Worm (Caenorhabditis elegans) whole organism, L2 larva: ENCODE measurements around the gene srh-22.

Experiments used
- C34F6.9 ChIP-seq: fragments of 150-350 bp; optimal IDR thresholded peaks from 2 replicates; lab custom pipeline; 2014; ENCODE audit warnings: missing biosample characterization, missing genetic modification characterization
- Y55F3AM.14 ChIP-seq: fragments of 200-800 bp; sonication (Bioruptor generic); optimal IDR thresholded peaks from 2 replicates; lab custom pipeline; 2018; ENCODE audit warnings: mild to moderate bottlenecking, missing genetic modification characterization, missing compliant biosample characterization
- ZK546.5 ChIP-seq: sonication (generic microtip); optimal IDR thresholded peaks from 2 replicates; lab custom pipeline; 2017; ENCODE audit warnings: missing biosample characterization, missing genetic modification characterization
- alr-1 ChIP-seq: fragments of 150-350 bp; optimal IDR thresholded peaks from 2 replicates; lab custom pipeline; 2014; ENCODE audit warnings: missing biosample characterization, missing genetic modification characterization
- aly-2 ChIP-seq: fragments of 150-350 bp; optimal IDR thresholded peaks from 2 replicates; lab custom pipeline; 2014; ENCODE audit warnings: missing biosample characterization, missing genetic modification characterization
- ama-1 ChIP-seq: fragments of 150-350 bp; optimal IDR thresholded peaks from 2 replicates; lab custom pipeline; 2018; ENCODE audit warnings: inconsistent platforms
- blmp-1 ChIP-seq: sonication (generic microtip); optimal IDR thresholded peaks from 2 replicates; lab custom pipeline; 2017; ENCODE audit warnings: missing genetic modification characterization, mild to moderate bottlenecking, missing compliant biosample characterization, antibody characterized with exemption, moderate library complexity; ENCODE audit not compliant: insufficient read depth
- ceh-16 ChIP-seq: fragments of 150-350 bp; optimal IDR thresholded peaks from 2 replicates; lab custom pipeline; 2014; ENCODE audit warnings: missing biosample characterization, missing genetic modification characterization
- crh-2 ChIP-seq: sonication (generic microtip); optimal IDR thresholded peaks from 2 replicates; lab custom pipeline; 2017; ENCODE audit warnings: missing biosample characterization, missing genetic modification characterization
- dmd-4 ChIP-seq: sonication (generic microtip); optimal IDR thresholded peaks from 2 replicates; lab custom pipeline; 2017; ENCODE audit warnings: missing biosample characterization, missing genetic modification characterization
- elt-1 ChIP-seq: fragments of 150-350 bp; optimal IDR thresholded peaks from 2 replicates; lab custom pipeline; 2014; ENCODE audit warnings: missing biosample characterization, missing genetic modification characterization
- fos-1 ChIP-seq: fragments of 150-350 bp; optimal IDR thresholded peaks from 2 replicates; lab custom pipeline; 2014; ENCODE audit warnings: missing biosample characterization, missing genetic modification characterization
- gmeb-1 ChIP-seq: fragments of 150-350 bp; optimal IDR thresholded peaks from 2 replicates; lab custom pipeline; 2014; ENCODE audit warnings: missing biosample characterization, missing genetic modification characterization
- lin-11 ChIP-seq: fragments of 150-350 bp; sonication (generic microtip); optimal IDR thresholded peaks from 2 replicates; lab custom pipeline; 2014; ENCODE audit warnings: missing biosample characterization, missing genetic modification characterization, inconsistent platforms, mixed read lengths
- lin-13 ChIP-seq: fragments of 150-350 bp; optimal IDR thresholded peaks from 2 replicates; lab custom pipeline; 2014; ENCODE audit warnings: missing biosample characterization, missing genetic modification reagents, missing genetic modification characterization
- lin-39 ChIP-seq: fragments of 150-350 bp; optimal IDR thresholded peaks from 2 replicates; lab custom pipeline; 2014; ENCODE audit warnings: missing biosample characterization, missing genetic modification reagents, missing genetic modification characterization
- lsy-2 ChIP-seq, 2 experiments: fragments of 150-350 bp in 1 of 2; sonication (generic microtip) in 1 of 2; optimal IDR thresholded peaks; 2 replicates each; lab custom pipeline; 2014 to 2017; ENCODE audit warnings: missing biosample characterization in 2 of 2, missing genetic modification characterization in 2 of 2
- mbf-1 ChIP-seq: sonication (generic microtip); optimal IDR thresholded peaks from 2 replicates; lab custom pipeline; 2017; ENCODE audit warnings: missing biosample characterization, missing genetic modification characterization
- nhr-10 ChIP-seq: sonication (generic microtip); optimal IDR thresholded peaks from 2 replicates; lab custom pipeline; 2017; ENCODE audit warnings: missing biosample characterization, missing genetic modification characterization
- nhr-11 ChIP-seq: fragments of 150-350 bp; optimal IDR thresholded peaks from 2 replicates; lab custom pipeline; 2014; ENCODE audit warnings: missing biosample characterization, missing genetic modification characterization
- nhr-129 ChIP-seq: fragments of 150-350 bp; optimal IDR thresholded peaks from 2 replicates; lab custom pipeline; 2014; ENCODE audit warnings: missing biosample characterization, missing genetic modification characterization
- nhr-21 ChIP-seq: fragments of 150-350 bp; optimal IDR thresholded peaks from 2 replicates; lab custom pipeline; 2014; ENCODE audit warnings: missing biosample characterization, missing genetic modification characterization
- nhr-237 ChIP-seq: fragments of 150-350 bp; optimal IDR thresholded peaks from 2 replicates; lab custom pipeline; 2014; ENCODE audit warnings: missing biosample characterization, missing genetic modification characterization
- nhr-25 ChIP-seq: fragments of 150-350 bp; sonication (generic microtip); optimal IDR thresholded peaks from 3 replicates; lab custom pipeline; 2014; ENCODE audit warnings: missing biosample characterization, missing genetic modification characterization
- nhr-77 ChIP-seq: fragments of 150-350 bp; optimal IDR thresholded peaks from 2 replicates; lab custom pipeline; 2014; ENCODE audit warnings: missing biosample characterization, missing genetic modification characterization
- peb-1 ChIP-seq: fragments of 150-350 bp; optimal IDR thresholded peaks from 2 replicates; lab custom pipeline; 2014; ENCODE audit warnings: missing biosample characterization, missing genetic modification characterization
- skn-1 ChIP-seq: sonication (generic microtip); optimal IDR thresholded peaks from 2 replicates; lab custom pipeline; 2017; ENCODE audit warnings: missing biosample characterization, missing genetic modification characterization
- sma-3 ChIP-seq: sonication (generic microtip); optimal IDR thresholded peaks from 2 replicates; lab custom pipeline; 2016; ENCODE audit warnings: missing genetic modification reagents, missing genetic modification characterization, missing compliant biosample characterization
- sma-9 ChIP-seq, 2 experiments: fragments of 150-350 bp in 1 of 2; sonication (generic microtip) in 1 of 2; optimal IDR thresholded peaks; 2 replicates each; lab custom pipeline; 2014 to 2016; ENCODE audit warnings: missing genetic modification characterization in 2 of 2, mild to moderate bottlenecking in 1 of 2, missing biosample characterization in 1 of 2, missing compliant biosample characterization in 1 of 2, missing genetic modification reagents in 1 of 2, moderate library complexity in 1 of 2
- snpc-4 ChIP-seq: fragments of 150-350 bp; optimal IDR thresholded peaks from 2 replicates; lab custom pipeline; 2014; ENCODE audit warnings: missing biosample characterization, missing genetic modification characterization
- unc-55 ChIP-seq: fragments of 150-350 bp; sonication (generic microtip); optimal IDR thresholded peaks from 3 replicates; lab custom pipeline; 2014; ENCODE audit warnings: missing biosample characterization, missing genetic modification reagents, missing genetic modification characterization
- unc-62 ChIP-seq: fragments of 150-350 bp; optimal IDR thresholded peaks from 2 replicates; lab custom pipeline; 2014; ENCODE audit warnings: missing biosample characterization, missing genetic modification reagents, missing genetic modification characterization
- zag-1 ChIP-seq: fragments of 150-350 bp; optimal IDR thresholded peaks from 2 replicates; lab custom pipeline; 2014; ENCODE audit warnings: missing biosample characterization, missing genetic modification characterization
- ztf-1 ChIP-seq: fragments of 200-800 bp; sonication (Bioruptor generic); conservative IDR thresholded peaks from 2 replicates; pipeline ENCODE4 v1.3.6; 2022; ENCODE audit warnings: missing genetic modification characterization, missing compliant biosample characterization
- ztf-11 ChIP-seq: sonication (generic microtip); optimal IDR thresholded peaks from 2 replicates; lab custom pipeline; 2017; ENCODE audit warnings: missing biosample characterization, missing genetic modification characterization
- ztf-4 ChIP-seq: fragments of 150-350 bp; optimal IDR thresholded peaks from 2 replicates; lab custom pipeline; 2014; ENCODE audit warnings: missing biosample characterization, missing genetic modification characterization

The srh-22 gene

ce11 chrV:4908591-4908990, 13.5 kb upstream of the srh-22 start, which contains the start of gene ugt-13:
Gene ugt-13, plus strand, starts transcription at chrV:4908884.
- no peak for TF ChIP-seq unc-62 (GFP tag; lab: Kevin White, UChicago)
- TF ChIP-seq Y55F3AM.14 (GFP tag; lab: Kevin White, UChicago) = no peak
- no peak for TF ChIP-seq nhr-77 (tag; lab: Kevin White, UChicago)
- TF ChIP-seq snpc-4 = no peak
- TF ChIP-seq nhr-21 = peak; percentile 56
- peak; percentile 81 for TF ChIP-seq sma-9 (GFP tag; optimal IDR thresholded peaks at IDR 0.05; lab: Kevin White, UChicago)
- TF ChIP-seq sma-9 (tag; optimal IDR thresholded peaks at IDR 0.05; lab: Kevin White, UChicago) = no peak
- TF ChIP-seq fos-1 (tag; lab: Kevin White, UChicago) = peak; percentile 1
- peak; percentile 91 for TF ChIP-seq nhr-25 (tag; lab: Kevin White, UChicago)
- no peak for TF ChIP-seq lin-39 (tag; lab: Kevin White, UChicago)
- no peak for TF ChIP-seq nhr-11 (tag; lab: Kevin White, UChicago)
- no peak for TF ChIP-seq dmd-4 (tag; lab: Kevin White, UChicago)
- peak; percentile 82 for TF ChIP-seq sma-3
- no peak for TF ChIP-seq ceh-16 (tag; lab: Kevin White, UChicago)
- TF ChIP-seq nhr-129 (tag; lab: Kevin White, UChicago) = peak; percentile 97
- TF ChIP-seq nhr-237 = no peak

- TF ChIP-seq lin-39 (tag; lab: Kevin White, UChicago) = no peak
- peak; percentile 54 for TF ChIP-seq nhr-25 (tag; lab: Kevin White, UChicago)
- peak; percentile 48 for TF ChIP-seq nhr-21
- TF ChIP-seq ama-1 (lab: Kevin White, UChicago) = no peak
- TF ChIP-seq Y55F3AM.14 (GFP tag; lab: Kevin White, UChicago) = peak; percentile 5
Measured at ce11 chrV:4912313-4912712, 9.8 kb upstream of the srh-22 start, which contains the start of gene H23N18.5. Gene H23N18.5, minus strand, starts transcription at chrV:4912381.

- no peak for TF ChIP-seq mbf-1
- TF ChIP-seq ztf-1 (GFP tag; lab: Robert Waterston, UW) = no peak
- no peak for TF ChIP-seq nhr-25 (tag; lab: Kevin White, UChicago)
- no peak for TF ChIP-seq lin-11 (tag; lab: Kevin White, UChicago)
- TF ChIP-seq peb-1 (tag; lab: Kevin White, UChicago) = no peak
- no peak for TF ChIP-seq fos-1 (tag; lab: Kevin White, UChicago)
- no peak for TF ChIP-seq nhr-129 (tag; lab: Kevin White, UChicago)
- TF ChIP-seq unc-55 (GFP tag; lab: Kevin White, UChicago) = no peak
- TF ChIP-seq blmp-1 (tag; lab: Kevin White, UChicago) = no peak
- no peak for TF ChIP-seq zag-1 (tag; lab: Kevin White, UChicago)
- TF ChIP-seq ztf-11 (tag; lab: Kevin White, UChicago) = no peak
- no peak for TF ChIP-seq lin-13 (GFP tag; lab: Kevin White, UChicago)
- no peak for TF ChIP-seq aly-2 (tag; lab: Kevin White, UChicago)
- TF ChIP-seq unc-62 (GFP tag; lab: Kevin White, UChicago) = no peak
- TF ChIP-seq nhr-237 = no peak
- no peak for TF ChIP-seq ZK546.5 (tag; lab: Kevin White, UChicago)
- no peak for TF ChIP-seq skn-1 (tag; lab: Kevin White, UChicago)
- TF ChIP-seq ztf-4 = no peak
- no peak for TF ChIP-seq lin-39 (tag; lab: Kevin White, UChicago)
- TF ChIP-seq nhr-10 (tag; lab: Kevin White, UChicago) = no peak
Measured at ce11 chrV:4913853-4914252, 8.3 kb upstream of the srh-22 start.

- TF ChIP-seq sma-9 (GFP tag; optimal IDR thresholded peaks at IDR 0.05; lab: Kevin White, UChicago) (peak; percentile 32), sma-9 (tag; optimal IDR thresholded peaks at IDR 0.05; lab: Kevin White, UChicago) (no peak), ceh-16 (tag; lab: Kevin White, UChicago) (no peak), gmeb-1 (tag; lab: Kevin White, UChicago) (peak; percentile 24), fos-1 (tag; lab: Kevin White, UChicago) (peak; percentile 80), lsy-2 (tag; optimal IDR thresholded peaks at IDR 0.05; lab: Kevin White, UChicago) (no peak)
Measured at ce11 chrV:4914879-4915278, 7.2 kb upstream of the srh-22 start, which contains the start of gene H23N18.6. Gene H23N18.6, minus strand, starts transcription at chrV:4915079.

- no peak for TF ChIP-seq ZK546.5 (tag; lab: Kevin White, UChicago)
- no peak for TF ChIP-seq nhr-10 (tag; lab: Kevin White, UChicago)
- no peak for TF ChIP-seq nhr-77 (tag; lab: Kevin White, UChicago)
- no peak for TF ChIP-seq C34F6.9 (tag; lab: Kevin White, UChicago)
- no peak for TF ChIP-seq ceh-16 (tag; lab: Kevin White, UChicago)
- no peak for TF ChIP-seq elt-1
- no peak for TF ChIP-seq Y55F3AM.14 (GFP tag; lab: Kevin White, UChicago)
- TF ChIP-seq unc-55 (GFP tag; lab: Kevin White, UChicago) = no peak
- no peak for TF ChIP-seq aly-2 (tag; lab: Kevin White, UChicago)
- TF ChIP-seq sma-9 (GFP tag; optimal IDR thresholded peaks at IDR 0.05; lab: Kevin White, UChicago) = no peak
- TF ChIP-seq sma-9 (tag; optimal IDR thresholded peaks at IDR 0.05; lab: Kevin White, UChicago) = no peak
- no peak for TF ChIP-seq zag-1 (tag; lab: Kevin White, UChicago)
- no peak for TF ChIP-seq alr-1
- TF ChIP-seq crh-2 (tag; lab: Kevin White, UChicago) = no peak
- no peak for TF ChIP-seq unc-62 (GFP tag; lab: Kevin White, UChicago)
- no peak for TF ChIP-seq nhr-129 (tag; lab: Kevin White, UChicago)
Measured at ce11 chrV:4918091-4918624, 4.0 kb upstream of the srh-22 start, which contains the start of gene C02E7.7. Gene C02E7.7, minus strand, starts transcription at chrV:4918574.
